Fruit fly (Drosophila melanogaster) whole organism, embryonic: ENCODE results near the gene CG33107.

Experiments
- BtbVII ChIP-seq: fragments of 200-800 bp; sonication (Bioruptor generic); optimal IDR thresholded peaks from 3 replicates; lab custom pipeline; 2017; ENCODE audit warnings: missing biosample characterization, mild to moderate bottlenecking, missing genetic modification characterization
- CG10147 ChIP-seq: fragments of 200-800 bp; sonication (Bioruptor generic); optimal IDR thresholded peaks from 2 replicates; lab custom pipeline; 2019; ENCODE audit warnings: missing biosample characterization, mild to moderate bottlenecking, missing genetic modification characterization, moderate library complexity
- CG12219 ChIP-seq: fragments of 200-800 bp; sonication (Bioruptor generic); optimal IDR thresholded peaks from 3 replicates; lab custom pipeline; 2018; ENCODE audit warnings: missing biosample characterization, mild to moderate bottlenecking, missing genetic modification characterization
- CG12659 ChIP-seq: fragments of 200-800 bp; sonication (Bioruptor generic); optimal IDR thresholded peaks from 3 replicates; lab custom pipeline; 2017; ENCODE audit warnings: mild to moderate bottlenecking, missing biosample characterization, missing genetic modification reagents, missing genetic modification characterization
- CG13287 ChIP-seq: fragments of 200-800 bp; sonication (Bioruptor generic); IDR thresholded peaks from 2 replicates; pipeline ENCODE4 v1.3.6; 2022; ENCODE audit warnings: missing biosample characterization, missing genetic modification characterization; ENCODE audit not compliant: partially characterized antibody
- CG13624 ChIP-seq: fragments of 200-800 bp; sonication (Bioruptor generic); optimal IDR thresholded peaks from 2 replicates; lab custom pipeline; 2016; ENCODE audit warnings: missing biosample characterization, missing genetic modification characterization
- CG17359 ChIP-seq: fragments of 200-800 bp; sonication (Bioruptor generic); optimal IDR thresholded peaks from 3 replicates; lab custom pipeline; 2018; ENCODE audit warnings: missing biosample characterization, mild to moderate bottlenecking, missing genetic modification characterization, moderate library complexity
- CG17568 ChIP-seq: fragments of 200-800 bp; sonication (Bioruptor generic); optimal IDR thresholded peaks from 2 replicates; lab custom pipeline; 2018; ENCODE audit warnings: missing biosample characterization, mild to moderate bottlenecking, missing genetic modification characterization, moderate library complexity
- CG17802 ChIP-seq: fragments of 200-800 bp; sonication (Bioruptor generic); optimal IDR thresholded peaks from 2 replicates; lab custom pipeline; 2018; ENCODE audit warnings: missing biosample characterization, mild to moderate bottlenecking, missing genetic modification characterization, moderate library complexity
- CG18619 ChIP-seq: fragments of 200-800 bp; sonication (Bioruptor generic); optimal IDR thresholded peaks from 3 replicates; lab custom pipeline; 2017; ENCODE audit warnings: missing biosample characterization, mild to moderate bottlenecking, missing genetic modification characterization
- CG2199 ChIP-seq: fragments of 200-800 bp; sonication (Bioruptor generic); IDR thresholded peaks from 3 replicates; pipeline ENCODE4 v1.3.6; 2022; ENCODE audit warnings: missing biosample characterization, missing genetic modification characterization
- CG3163 ChIP-seq: fragments of 200-800 bp; sonication (Bioruptor generic); optimal IDR thresholded peaks from 3 replicates; lab custom pipeline; 2016; ENCODE audit warnings: missing biosample characterization, missing genetic modification characterization
- CG4328 ChIP-seq: fragments of 200-800 bp; sonication (Bioruptor generic); optimal IDR thresholded peaks from 3 replicates; lab custom pipeline; 2017; ENCODE audit warnings: missing biosample characterization, missing genetic modification reagents, missing genetic modification characterization
- CG4424 ChIP-seq: fragments of 200-800 bp; sonication (Bioruptor generic); optimal IDR thresholded peaks from 3 replicates; lab custom pipeline; 2016; ENCODE audit warnings: missing biosample characterization, missing genetic modification characterization
- CG4854 ChIP-seq: fragments of 200-800 bp; sonication (Bioruptor generic); optimal IDR thresholded peaks from 2 replicates; lab custom pipeline; 2016; ENCODE audit warnings: missing biosample characterization, missing genetic modification characterization, inconsistent platforms
- CG8359 ChIP-seq: fragments of 200-800 bp; sonication (Bioruptor generic); optimal IDR thresholded peaks from 2 replicates; lab custom pipeline; 2017; ENCODE audit warnings: missing biosample characterization, mild to moderate bottlenecking, missing genetic modification characterization, borderline replicate concordance
- CG8924 ChIP-seq: fragments of 200-800 bp; optimal IDR thresholded peaks from 3 replicates; lab custom pipeline; 2019; ENCODE audit warnings: missing biosample characterization, mild to moderate bottlenecking, missing genetic modification characterization, moderate library complexity
- Drgx ChIP-seq: fragments of 200-800 bp; sonication (Bioruptor generic); IDR thresholded peaks from 2 replicates; pipeline ENCODE4 v1.3.6; 2022; ENCODE audit warnings: missing biosample characterization, missing genetic modification characterization
- Hmr ChIP-seq: fragments of 200-800 bp; sonication (Bioruptor generic); optimal IDR thresholded peaks from 3 replicates; lab custom pipeline; 2017; ENCODE audit warnings: mild to moderate bottlenecking, missing biosample characterization, missing genetic modification reagents, missing genetic modification characterization
- MTF-1 ChIP-seq: fragments of 200-800 bp; sonication (Bioruptor generic); optimal IDR thresholded peaks from 2 replicates; lab custom pipeline; 2018; ENCODE audit warnings: missing biosample characterization, mild to moderate bottlenecking, missing genetic modification characterization, borderline replicate concordance
- NC2α ChIP-seq: fragments of 200-800 bp; sonication (Bioruptor generic); optimal IDR thresholded peaks from 2 replicates; lab custom pipeline; 2016; ENCODE audit warnings: missing biosample characterization, missing genetic modification characterization
- PHDP ChIP-seq: fragments of 200-800 bp; sonication (Bioruptor generic); optimal IDR thresholded peaks from 3 replicates; lab custom pipeline; 2018; ENCODE audit warnings: missing biosample characterization, mild to moderate bottlenecking, missing genetic modification characterization, moderate library complexity
- Sin3A ChIP-seq: fragments of >200 bp; optimal IDR thresholded peaks from 2 replicates; lab custom pipeline; 2018
- Sox102F ChIP-seq: fragments of 200-800 bp; sonication (Bioruptor generic); optimal IDR thresholded peaks from 2 replicates; lab custom pipeline; 2018; ENCODE audit warnings: missing biosample characterization, mild to moderate bottlenecking, missing genetic modification characterization, moderate library complexity
- Trl ChIP-seq, 3 experiments: fragments of >200 bp in 2 of 3; fragments of 200-800 bp in 1 of 3; sonication (Bioruptor generic) in 1 of 3; optimal IDR thresholded peaks; 2 replicates in 1 of 3; 3 replicates in 2 of 3; lab custom pipeline; 2016 to 2017; ENCODE audit warnings: missing biosample characterization in 1 of 3, missing genetic modification characterization in 1 of 3
- Xrp1 ChIP-seq: fragments of 200-800 bp; sonication (Bioruptor generic); IDR thresholded peaks from 2 replicates; pipeline ENCODE4 v1.3.6; 2022; ENCODE audit warnings: missing biosample characterization, missing genetic modification characterization
- bowl ChIP-seq: fragments of 200-800 bp; sonication (Bioruptor generic); IDR thresholded peaks from 2 replicates; pipeline ENCODE4 v1.3.6; 2022; ENCODE audit warnings: missing biosample characterization, missing genetic modification characterization
- caup ChIP-seq: fragments of 200-800 bp; sonication (Bioruptor generic); optimal IDR thresholded peaks from 3 replicates; lab custom pipeline; 2017; ENCODE audit warnings: missing biosample characterization, mild to moderate bottlenecking, missing genetic modification characterization, moderate library complexity; ENCODE audit not compliant: severe bottlenecking
- cg ChIP-seq: fragments of 200-800 bp; sonication (Bioruptor generic); optimal IDR thresholded peaks from 3 replicates; lab custom pipeline; 2019; ENCODE audit warnings: missing biosample characterization, mild to moderate bottlenecking, missing genetic modification characterization, moderate library complexity
- chinmo ChIP-seq: fragments of 200-800 bp; sonication (Bioruptor generic); IDR thresholded peaks from 4 replicates; pipeline ENCODE4 v1.3.6; 2022; ENCODE audit warnings: missing biosample characterization, missing genetic modification characterization; ENCODE audit not compliant: partially characterized antibody
- chm ChIP-seq: fragments of 200-800 bp; sonication (Bioruptor generic); IDR thresholded peaks from 2 replicates; pipeline ENCODE4 v1.3.6; 2022; ENCODE audit warnings: missing biosample characterization, missing genetic modification characterization
- crp ChIP-seq, 2 experiments: fragments of 200-800 bp; sonication (Bioruptor generic); optimal IDR thresholded peaks; 2 replicates in 1 of 2; 3 replicates in 1 of 2; lab custom pipeline; 2017; ENCODE audit warnings: missing biosample characterization in 2 of 2, missing genetic modification characterization in 2 of 2, mild to moderate bottlenecking in 1 of 2, moderate library complexity in 1 of 2
- da ChIP-seq: fragments of 200-800 bp; sonication (Bioruptor generic); optimal IDR thresholded peaks from 2 replicates; lab custom pipeline; 2016; ENCODE audit warnings: missing biosample characterization, missing genetic modification characterization
- gem ChIP-seq: fragments of 200-800 bp; sonication (Bioruptor generic); optimal IDR thresholded peaks from 2 replicates; lab custom pipeline; 2019; ENCODE audit warnings: missing biosample characterization, mild to moderate bottlenecking, missing genetic modification characterization, moderate library complexity
- gro ChIP-seq: fragments of 200-800 bp; sonication (Bioruptor generic); optimal IDR thresholded peaks from 2 replicates; lab custom pipeline; 2016; ENCODE audit warnings: missing biosample characterization, missing genetic modification characterization
- her ChIP-seq: fragments of 200-800 bp; sonication (Bioruptor generic); optimal IDR thresholded peaks from 2 replicates; lab custom pipeline; 2016; ENCODE audit warnings: missing biosample characterization, missing genetic modification characterization
- hkb ChIP-seq, 2 experiments: fragments of 200-800 bp in 1 of 2; fragments of >200 bp in 1 of 2; sonication (Bioruptor generic) in 1 of 2; IDR thresholded peaks in 1 of 2; optimal IDR thresholded peaks in 1 of 2; 2 replicates each; pipeline versions ENCODE4 v1.3.6 to Lab custom; 2017 to 2022; ENCODE audit warnings: missing biosample characterization in 1 of 2, missing genetic modification characterization in 1 of 2
- kay ChIP-seq: fragments of 200-800 bp; sonication (Bioruptor generic); optimal IDR thresholded peaks from 2 replicates; lab custom pipeline; 2016; ENCODE audit warnings: missing biosample characterization, missing genetic modification characterization
- lbe ChIP-seq: fragments of 200-800 bp; sonication (Bioruptor generic); optimal IDR thresholded peaks from 2 replicates; lab custom pipeline; 2016; ENCODE audit warnings: missing biosample characterization, mild to moderate bottlenecking, missing genetic modification characterization
- nom ChIP-seq: fragments of 200-800 bp; sonication (Bioruptor generic); optimal IDR thresholded peaks from 2 replicates; lab custom pipeline; 2017; ENCODE audit warnings: missing biosample characterization, missing genetic modification characterization, mild to moderate bottlenecking, moderate library complexity, missing genetic modification reagents
- org-1 ChIP-seq: fragments of 200-800 bp; sonication (Bioruptor generic); optimal IDR thresholded peaks from 2 replicates; lab custom pipeline; 2017; ENCODE audit warnings: missing biosample characterization, missing genetic modification characterization
- peb ChIP-seq: fragments of 200-800 bp; sonication (Bioruptor generic); IDR thresholded peaks from 2 replicates; pipeline ENCODE4 v1.3.6; 2022; ENCODE audit warnings: missing biosample characterization, missing genetic modification characterization
- pfk ChIP-seq: fragments of 200-800 bp; sonication (Bioruptor generic); optimal IDR thresholded peaks from 2 replicates; lab custom pipeline; 2018; ENCODE audit warnings: missing biosample characterization, mild to moderate bottlenecking, missing genetic modification characterization, moderate library complexity
- sd ChIP-seq: fragments of 200-800 bp; sonication (Bioruptor generic); optimal IDR thresholded peaks from 3 replicates; lab custom pipeline; 2018; ENCODE audit warnings: missing biosample characterization, mild to moderate bottlenecking, missing genetic modification characterization, moderate library complexity
- sens ChIP-seq: fragments of 200-800 bp; sonication (Bioruptor generic); peaks from one replicate; lab custom pipeline; 2016; ENCODE audit warnings: missing biosample characterization, missing genetic modification characterization
- slou ChIP-seq: fragments of 200-800 bp; sonication (Bioruptor generic); optimal IDR thresholded peaks from 3 replicates; lab custom pipeline; 2016; ENCODE audit warnings: missing biosample characterization, missing genetic modification characterization
- vvl ChIP-seq: fragments of 200-800 bp; sonication (Bioruptor generic); IDR thresholded peaks from 2 replicates; pipeline ENCODE4 v1.3.6; 2022; ENCODE audit warnings: missing biosample characterization, missing genetic modification characterization
- wek ChIP-seq: fragments of 200-800 bp; sonication (Bioruptor generic); optimal IDR thresholded peaks from 3 replicates; lab custom pipeline; 2018; ENCODE audit warnings: missing biosample characterization, mild to moderate bottlenecking, missing genetic modification characterization, moderate library complexity

CG33107 gene

dm6 chr3R:22626842-22627392 lies 42.4 kb upstream of the CG33107 start (continued):
- TF ChIP-seq CG17359 (tag; lab: Kevin White, UChicago) (peak; percentile 37), hkb (optimal IDR thresholded peaks at IDR 0.05; lab: Kevin White, UChicago) (no peak), hkb (GFP tag; IDR thresholded peaks at IDR 0.05; lab: Robert Waterston, UW) (peak; percentile 68), bowl (GFP tag; lab: Robert Waterston, UW) (peak; percentile 60; the same call in 1 of the 2 replicates), vvl (GFP tag; lab: Robert Waterston, UW) (peak; percentile 43; the same call in 1 of the 2 replicates), CG8924 (tag; lab: Kevin White, UChicago) (peak; percentile 61), MTF-1 (GFP tag; lab: Kevin White, UChicago) (peak; percentile 57), CG4328 (GFP tag; lab: Kevin White, UChicago) (peak; percentile 40), CG12219 (GFP tag; lab: Kevin White, UChicago) (peak; percentile 33), slou (GFP tag; lab: Kevin White, UChicago) (no peak), nom (GFP tag; lab: Kevin White, UChicago) (peak; percentile 97), wek (GFP tag; lab: Kevin White, UChicago) (peak; percentile 83), Hmr (GFP tag; lab: Kevin White, UChicago) (peak; percentile 79), sd (tag; lab: Kevin White, UChicago) (peak; percentile 75), sens (GFP tag; lab: Kevin White, UChicago) (peak; percentile 78), Xrp1 (GFP tag; lab: Robert Waterston, UW) (peak; percentile 45; the same call in 1 of the 2 replicates), CG13624 (GFP tag; lab: Kevin White, UChicago) (peak; percentile 31), PHDP (tag; lab: Kevin White, UChicago) (peak; percentile 57), CG4424 (peak; percentile 1), pfk (GFP tag; lab: Kevin White, UChicago) (peak; percentile 52), CG10147 (GFP tag; lab: Kevin White, UChicago) (peak; percentile 30), NC2α (peak; percentile 49), kay (GFP tag; lab: Kevin White, UChicago) (peak; percentile 84), CG3163 (GFP tag; lab: Kevin White, UChicago) (peak; percentile 45), Sin3A (lab: Kevin White, UChicago) (no peak), caup (peak; percentile 80), Sox102F (GFP tag; lab: Kevin White, UChicago) (peak; percentile 32), gro (GFP tag; lab: Kevin White, UChicago) (peak; percentile 72), Drgx (GFP tag; lab: Robert Waterston, UW) (peak; percentile 88), lbe (GFP tag; lab: Kevin White, UChicago) (peak; percentile 56), CG18619 (GFP tag; lab: Kevin White, UChicago) (peak; percentile 55), CG8359 (GFP tag; lab: Kevin White, UChicago) (peak; percentile 48), gem (peak; percentile 43), CG2199 (GFP tag; lab: Robert Waterston, UW) (peak; percentile 69; the same call in 1 of the 3 replicates), her (GFP tag; lab: Kevin White, UChicago) (peak; percentile 35), CG4854 (peak; percentile 30), CG17568 (GFP tag; lab: Kevin White, UChicago) (peak; percentile 70), peb (GFP tag; lab: Robert Waterston, UW) (no peak), BtbVII (GFP tag; lab: Kevin White, UChicago) (peak; percentile 47), cg (GFP tag; lab: Kevin White, UChicago) (peak; percentile 73), da (GFP tag; lab: Kevin White, UChicago) (peak; percentile 65), CG12659 (GFP tag; lab: Kevin White, UChicago) (peak; percentile 27), chinmo (peak; percentile 93; the same call in 3 of the 4 replicates), CG17802 (tag; lab: Kevin White, UChicago) (no peak), CG13287 (peak; percentile 48), crp (GFP tag; optimal IDR thresholded peaks at IDR 0.05; lab: Kevin White, UChicago) (peak in 1 of 2 experiments; percentile 61), chm (peak; percentile 16; the same call in 1 of the 2 replicates), org-1 (GFP tag; lab: Kevin White, UChicago) (peak; percentile 35), Trl (optimal IDR thresholded peaks at IDR 0.05; lab: Kevin White, UChicago) (peak; percentile 96 to 100), Trl (GFP tag; optimal IDR thresholded peaks at IDR 0.05; lab: Kevin White, UChicago) (peak; percentile 51)
